Worm (Caenorhabditis elegans) whole organism, L1 larva: ENCODE data around the gene C53D6.7.

Source experiments
- C34B4.2 ChIP-seq: sonication (generic microtip); optimal IDR thresholded peaks from 2 replicates; lab custom pipeline; 2017; ENCODE audit warnings: mild to moderate bottlenecking, missing genetic modification characterization, missing compliant biosample characterization
- F16B12.6 ChIP-seq: fragments of 150-350 bp; optimal IDR thresholded peaks from 2 replicates; lab custom pipeline; 2014; ENCODE audit warnings: missing biosample characterization, missing genetic modification characterization
- Y116A8C.19 ChIP-seq: sonication (generic microtip); optimal IDR thresholded peaks from 2 replicates; lab custom pipeline; 2016; ENCODE audit warnings: missing compliant biosample characterization, missing genetic modification characterization, borderline replicate concordance
- alr-1 ChIP-seq: fragments of 200-800 bp; sonication (Bioruptor generic); optimal IDR thresholded peaks from 2 replicates; lab custom pipeline; 2018; ENCODE audit warnings: borderline replicate concordance, mild to moderate bottlenecking, missing genetic modification characterization, missing compliant biosample characterization
- aly-2 ChIP-seq: fragments of 150-350 bp; optimal IDR thresholded peaks from 2 replicates; lab custom pipeline; 2014; ENCODE audit warnings: missing biosample characterization, missing genetic modification characterization
- ama-1 ChIP-seq: fragments of 150-350 bp; optimal IDR thresholded peaks from 2 replicates; lab custom pipeline; 2014
- ceh-63 ChIP-seq: fragments of 200-800 bp; sonication (Bioruptor generic); optimal IDR thresholded peaks from 2 replicates; lab custom pipeline; 2018; ENCODE audit warnings: mild to moderate bottlenecking, missing genetic modification characterization, missing compliant biosample characterization
- ceh-90 ChIP-seq: sonication (generic microtip); optimal IDR thresholded peaks from 2 replicates; lab custom pipeline; 2016; ENCODE audit warnings: missing genetic modification characterization, missing compliant biosample characterization
- ces-1 ChIP-seq: fragments of 150-350 bp; optimal IDR thresholded peaks from 2 replicates; lab custom pipeline; 2014; ENCODE audit warnings: missing biosample characterization, missing genetic modification reagents, missing genetic modification characterization
- dsc-1 ChIP-seq: sonication (generic microtip); optimal IDR thresholded peaks from 2 replicates; lab custom pipeline; 2016; ENCODE audit warnings: mild to moderate bottlenecking, missing genetic modification characterization, missing compliant biosample characterization
- efl-1 ChIP-seq, 4 experiments: fragments of 150-350 bp; optimal IDR thresholded peaks in 3 of 4; peaks in 1 of 4; 1 replicate in 1 of 4; 2 replicates in 3 of 4; lab custom pipeline; 2014; ENCODE audit warnings: missing biosample characterization in 2 of 4, missing genetic modification characterization in 2 of 4, missing genetic modification reagents in 2 of 4
- efl-3 ChIP-seq: fragments of 200-800 bp; sonication (Bioruptor generic); optimal IDR thresholded peaks from 2 replicates; lab custom pipeline; 2018; ENCODE audit warnings: mild to moderate bottlenecking, missing genetic modification characterization, missing compliant biosample characterization
- egl-27 ChIP-seq, 2 experiments: fragments of 150-350 bp in 1 of 2; sonication (generic microtip); optimal IDR thresholded peaks; 3 replicates each; lab custom pipeline; 2017 to 2018; ENCODE audit warnings: missing biosample characterization in 2 of 2, missing genetic modification characterization in 2 of 2, missing genetic modification reagents in 2 of 2
- ets-5 ChIP-seq: fragments of 200-800 bp; sonication (Bioruptor generic); IDR thresholded peaks from 2 replicates; pipeline ENCODE4 v1.3.6; 2022; ENCODE audit warnings: missing genetic modification characterization, missing compliant biosample characterization
- fkh-8 ChIP-seq: sonication (generic microtip); optimal IDR thresholded peaks from 2 replicates; lab custom pipeline; 2016; ENCODE audit warnings: mild to moderate bottlenecking, missing genetic modification characterization, missing compliant biosample characterization
- fos-1 ChIP-seq: fragments of 150-350 bp; optimal IDR thresholded peaks from 2 replicates; lab custom pipeline; 2014; ENCODE audit warnings: missing biosample characterization, missing genetic modification characterization
- hlh-17 ChIP-seq: fragments of 200-800 bp; sonication (Bioruptor generic); optimal IDR thresholded peaks from 2 replicates; lab custom pipeline; 2018; ENCODE audit warnings: missing genetic modification characterization, mild to moderate bottlenecking, missing compliant biosample characterization, moderate library complexity, borderline replicate concordance
- hlh-4 ChIP-seq: sonication (generic microtip); optimal IDR thresholded peaks from 2 replicates; lab custom pipeline; 2016; ENCODE audit warnings: mild to moderate bottlenecking, missing genetic modification characterization, missing compliant biosample characterization
- hpl-2 ChIP-seq: fragments of 150-350 bp; optimal IDR thresholded peaks from 2 replicates; lab custom pipeline; 2014; ENCODE audit warnings: missing biosample characterization, missing genetic modification reagents, missing genetic modification characterization
- irx-1 ChIP-seq: sonication (generic microtip); optimal IDR thresholded peaks from 2 replicates; lab custom pipeline; 2016; ENCODE audit warnings: missing genetic modification characterization, missing compliant biosample characterization
- isw-1 ChIP-seq: fragments of 200-800 bp; sonication (Bioruptor generic); IDR thresholded peaks from 2 replicates; pipeline ENCODE4 v1.3.6; 2022; ENCODE audit warnings: missing genetic modification characterization, missing compliant biosample characterization
- jun-1 ChIP-seq: fragments of 150-350 bp; optimal IDR thresholded peaks from 2 replicates; lab custom pipeline; 2014; ENCODE audit warnings: missing biosample characterization, missing genetic modification reagents, missing genetic modification characterization
- lin-14 ChIP-seq: fragments of 200-800 bp; sonication (Bioruptor generic); optimal IDR thresholded peaks from 2 replicates; lab custom pipeline; 2018; ENCODE audit warnings: mild to moderate bottlenecking, missing genetic modification characterization, moderate library complexity, missing compliant biosample characterization
- lin-15B ChIP-seq: fragments of 150-350 bp; sonication (generic microtip); optimal IDR thresholded peaks from 3 replicates; lab custom pipeline; 2014; ENCODE audit warnings: missing biosample characterization, missing genetic modification characterization
- lin-39 ChIP-seq: fragments of 150-350 bp; optimal IDR thresholded peaks from 2 replicates; lab custom pipeline; 2014; ENCODE audit warnings: missing biosample characterization, missing genetic modification reagents, missing genetic modification characterization
- lir-3 ChIP-seq: sonication (generic microtip); optimal IDR thresholded peaks from 2 replicates; lab custom pipeline; 2016; ENCODE audit warnings: mild to moderate bottlenecking, missing genetic modification characterization, moderate library complexity, missing compliant biosample characterization; ENCODE audit not compliant: poor library complexity
- mab-9 ChIP-seq: fragments of 200-800 bp; sonication (Bioruptor generic); IDR thresholded peaks from 2 replicates; pipeline ENCODE4 v1.3.6; 2022; ENCODE audit warnings: missing genetic modification reagents, missing genetic modification characterization, missing compliant biosample characterization
- mdl-1 ChIP-seq, 2 experiments: fragments of 150-350 bp; optimal IDR thresholded peaks; 2 replicates each; lab custom pipeline; 2014 to 2017; ENCODE audit warnings: missing biosample characterization in 2 of 2, missing genetic modification characterization in 2 of 2, inconsistent platforms in 1 of 2
- mep-1 ChIP-seq: fragments of 150-350 bp; optimal IDR thresholded peaks from 2 replicates; lab custom pipeline; 2014; ENCODE audit warnings: missing biosample characterization, missing genetic modification characterization
- nhr-11 ChIP-seq: fragments of 150-350 bp; optimal IDR thresholded peaks from 2 replicates; lab custom pipeline; 2014; ENCODE audit warnings: missing biosample characterization, missing genetic modification characterization
- nhr-12 ChIP-seq: sonication (generic microtip); optimal IDR thresholded peaks from 2 replicates; lab custom pipeline; 2017; ENCODE audit warnings: missing biosample characterization, missing genetic modification characterization
- nhr-20 ChIP-seq: sonication (generic microtip); optimal IDR thresholded peaks from 2 replicates; lab custom pipeline; 2016; ENCODE audit warnings: mild to moderate bottlenecking, missing genetic modification characterization, missing compliant biosample characterization
- nhr-47 ChIP-seq: sonication (generic microtip); optimal IDR thresholded peaks from 2 replicates; lab custom pipeline; 2016; ENCODE audit warnings: mild to moderate bottlenecking, missing genetic modification characterization, moderate library complexity, missing compliant biosample characterization
- nhr-71 ChIP-seq: sonication (generic microtip); optimal IDR thresholded peaks from 2 replicates; lab custom pipeline; 2016; ENCODE audit warnings: mild to moderate bottlenecking, missing genetic modification characterization, moderate library complexity, missing compliant biosample characterization
- nhr-76 ChIP-seq: sonication (generic microtip); optimal IDR thresholded peaks from 2 replicates; lab custom pipeline; 2017; ENCODE audit warnings: missing biosample characterization, missing genetic modification characterization
- pag-3 ChIP-seq: sonication (generic microtip); optimal IDR thresholded peaks from 2 replicates; lab custom pipeline; 2017; ENCODE audit warnings: missing genetic modification characterization, mild to moderate bottlenecking, missing compliant biosample characterization, antibody characterized with exemption, borderline replicate concordance; ENCODE audit not compliant: insufficient read depth
- pax-3 ChIP-seq: fragments of 200-800 bp; sonication (Bioruptor generic); optimal IDR thresholded peaks from 2 replicates; lab custom pipeline; 2018; ENCODE audit warnings: mild to moderate bottlenecking, missing genetic modification characterization, moderate library complexity, missing compliant biosample characterization
- pqm-1 ChIP-seq: sonication (generic microtip); optimal IDR thresholded peaks from 3 replicates; lab custom pipeline; 2017; ENCODE audit warnings: missing biosample characterization, missing genetic modification characterization
- rnt-1 ChIP-seq: sonication (generic microtip); optimal IDR thresholded peaks from 2 replicates; lab custom pipeline; 2016; ENCODE audit warnings: mild to moderate bottlenecking, missing genetic modification characterization, moderate library complexity, missing compliant biosample characterization
- skn-1 ChIP-seq: fragments of 150-350 bp; optimal IDR thresholded peaks from 2 replicates; lab custom pipeline; 2014; ENCODE audit warnings: missing biosample characterization, missing genetic modification characterization
- snpc-4 ChIP-seq: fragments of 150-350 bp; optimal IDR thresholded peaks from 2 replicates; lab custom pipeline; 2014; ENCODE audit warnings: missing biosample characterization, missing genetic modification characterization
- snu-23 ChIP-seq: sonication (generic microtip); optimal IDR thresholded peaks from 2 replicates; lab custom pipeline; 2016; ENCODE audit warnings: missing genetic modification characterization, missing compliant biosample characterization
- sup-37 ChIP-seq: fragments of 200-800 bp; sonication (Bioruptor generic); optimal IDR thresholded peaks from 2 replicates; lab custom pipeline; 2018; ENCODE audit warnings: mild to moderate bottlenecking, missing genetic modification characterization, missing compliant biosample characterization
- swsn-7 ChIP-seq: sonication (generic microtip); optimal IDR thresholded peaks from 2 replicates; lab custom pipeline; 2016; ENCODE audit warnings: missing genetic modification characterization, missing compliant biosample characterization
- unc-86 ChIP-seq: sonication (generic microtip); optimal IDR thresholded peaks from 2 replicates; lab custom pipeline; 2016; ENCODE audit warnings: missing genetic modification characterization, missing compliant biosample characterization
- xbp-1 ChIP-seq: sonication (generic microtip); optimal IDR thresholded peaks from 2 replicates; lab custom pipeline; 2016; ENCODE audit warnings: missing genetic modification characterization, missing compliant biosample characterization
- zip-4 ChIP-seq: fragments of 200-800 bp; sonication (Bioruptor generic); optimal IDR thresholded peaks from 2 replicates; lab custom pipeline; 2018; ENCODE audit warnings: mild to moderate bottlenecking, missing genetic modification characterization, moderate library complexity, missing compliant biosample characterization
- ztf-4 ChIP-seq: fragments of 150-350 bp; optimal IDR thresholded peaks from 2 replicates; lab custom pipeline; 2014; ENCODE audit warnings: missing biosample characterization, missing genetic modification characterization

C53D6.7 gene

DNA sequence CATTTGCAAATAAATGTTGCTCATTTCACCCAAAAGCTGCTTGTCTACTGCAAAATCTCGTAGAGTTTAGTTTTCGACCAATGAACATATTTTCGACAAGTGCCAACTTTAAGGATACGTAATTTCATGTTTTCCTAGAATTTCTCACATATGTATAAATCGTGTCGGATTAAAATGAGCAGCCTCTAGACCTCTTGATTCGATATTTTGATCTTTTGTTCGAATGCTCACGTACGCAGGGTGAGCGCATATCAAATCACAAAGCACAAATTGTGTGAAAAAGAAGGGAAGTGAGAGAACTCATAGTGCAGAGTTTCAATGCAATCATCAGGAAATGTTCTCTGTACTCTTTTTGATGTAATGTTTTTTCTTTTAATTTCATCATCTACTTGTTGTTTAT is 26.6 kb upstream of the C53D6.7 start (continued):
- TF ChIP-seq ets-5 (GFP tag; lab: Robert Waterston, UW) (no peak), lir-3 (tag; lab: Kevin White, UChicago) (no peak), efl-1 (optimal IDR thresholded peaks at IDR 0.05; lab: Kevin White, UChicago) (peak in 1 of 2 experiments; percentile 11), efl-1 (GFP tag; optimal IDR thresholded peaks at IDR 0.05 in 1 of 2; lab: Kevin White, UChicago) (no peak), lin-39 (no peak), pax-3 (tag; lab: Kevin White, UChicago) (peak; percentile 13), nhr-20 (tag; lab: Kevin White, UChicago) (peak; percentile 80), fkh-8 (tag; lab: Kevin White, UChicago) (peak; percentile 89), mab-9 (GFP tag; lab: Robert Waterston, UW) (no peak), sup-37 (GFP tag; lab: Kevin White, UChicago) (no peak), isw-1 (GFP tag; lab: Robert Waterston, UW) (no peak), efl-3 (GFP tag; lab: Kevin White, UChicago) (no peak), nhr-11 (no peak), fos-1 (peak; percentile 9), aly-2 (tag; lab: Kevin White, UChicago) (no peak), mdl-1 (tag; optimal IDR thresholded peaks at IDR 0.05; lab: Kevin White, UChicago) (no peak), hlh-4 (tag; lab: Kevin White, UChicago) (no peak), ces-1 (GFP tag; lab: Kevin White, UChicago) (no peak), egl-27 (tag; optimal IDR thresholded peaks at IDR 0.05; lab: Kevin White, UChicago) (no peak), nhr-12 (tag; lab: Kevin White, UChicago) (no peak), lin-15B (tag; lab: Kevin White, UChicago) (no peak), pag-3 (no peak), irx-1 (peak; percentile 40), nhr-71 (peak; percentile 90), ceh-90 (tag; lab: Kevin White, UChicago) (no peak), hpl-2 (no peak), snu-23 (GFP tag; lab: Kevin White, UChicago) (no peak), jun-1 (tag; lab: Kevin White, UChicago) (peak; percentile 32), hlh-17 (GFP tag; lab: Kevin White, UChicago) (no peak), alr-1 (tag; lab: Kevin White, UChicago) (no peak), Y116A8C.19 (no peak), mep-1 (tag; lab: Kevin White, UChicago) (no peak), ama-1 (lab: Kevin White, UChicago) (no peak), swsn-7 (tag; lab: Kevin White, UChicago) (peak; percentile 17), unc-86 (tag; lab: Kevin White, UChicago) (no peak), skn-1 (tag; lab: Kevin White, UChicago) (no peak), dsc-1 (tag; lab: Kevin White, UChicago) (peak; percentile 72), pqm-1 (no peak), zip-4 (GFP tag; lab: Kevin White, UChicago) (no peak), nhr-47 (tag; lab: Kevin White, UChicago) (peak; percentile 73), xbp-1 (tag; lab: Kevin White, UChicago) (no peak), snpc-4 (no peak)

DNA sequence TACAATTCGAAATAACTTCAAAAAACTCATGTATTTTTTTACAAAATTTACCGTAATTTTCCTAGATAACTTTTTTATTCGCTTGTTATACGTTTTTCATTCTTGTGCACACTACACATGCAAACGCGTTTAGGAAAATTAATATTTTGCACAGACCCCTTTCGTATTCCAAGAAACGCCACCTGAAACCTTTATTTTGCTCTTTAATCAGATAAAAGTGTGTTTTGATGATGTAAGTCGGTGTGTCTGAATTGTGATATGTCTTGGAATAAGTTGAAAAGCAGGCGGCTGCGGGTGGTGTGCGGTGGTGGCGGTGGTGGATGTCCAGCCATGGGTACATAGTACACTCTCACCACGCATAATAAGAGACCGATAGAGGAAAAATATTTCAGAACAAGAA is 16.4 kb upstream of the C53D6.7 start:
- TF ChIP-seq fkh-8 (tag; lab: Kevin White, UChicago) (peak; percentile 84), pax-3 (tag; lab: Kevin White, UChicago) (peak; percentile 33), F16B12.6 (tag; lab: Kevin White, UChicago) (no peak), nhr-76 (no peak), C34B4.2 (tag; lab: Kevin White, UChicago) (no peak), hlh-4 (tag; lab: Kevin White, UChicago) (peak; percentile 83), nhr-20 (tag; lab: Kevin White, UChicago) (peak; percentile 13), ceh-63 (GFP tag; lab: Kevin White, UChicago) (no peak), lin-14 (GFP tag; lab: Kevin White, UChicago) (peak; percentile 30), mdl-1 (tag; optimal IDR thresholded peaks at IDR 0.05; lab: Kevin White, UChicago) (no peak), irx-1 (no peak), ztf-4 (tag; lab: Kevin White, UChicago) (no peak), nhr-71 (peak; percentile 77), swsn-7 (tag; lab: Kevin White, UChicago) (no peak), rnt-1 (tag; lab: Kevin White, UChicago) (no peak), nhr-47 (tag; lab: Kevin White, UChicago) (peak; percentile 63)
- TF ChIP-seq, all 84 proteins: peak for 7
